Worm (Caenorhabditis elegans) whole organism, late embryonic: ENCODE measurements around the gene C27D6.1.
A peak's percentile ranks its signal among the peaks of the same experiment; 100 is the strongest.

ENCODE experiments used
- C08G9.2 ChIP-seq: sonication (generic microtip); optimal IDR thresholded peaks from 2 replicates; lab custom pipeline; 2016; ENCODE audit warnings: mild to moderate bottlenecking, missing genetic modification characterization, moderate library complexity, missing compliant biosample characterization
- K02D7.2 ChIP-seq: sonication (generic microtip); optimal IDR thresholded peaks from 2 replicates; lab custom pipeline; 2017; ENCODE audit warnings: mild to moderate bottlenecking, missing genetic modification characterization, missing compliant biosample characterization
- K09A11.1 ChIP-seq: sonication (generic microtip); optimal IDR thresholded peaks from 2 replicates; lab custom pipeline; 2017; ENCODE audit warnings: antibody characterized with exemption, mild to moderate bottlenecking, missing genetic modification characterization, missing compliant biosample characterization; ENCODE audit not compliant: insufficient read depth
- Y22D7AL.16 ChIP-seq: sonication (generic microtip); optimal IDR thresholded peaks from 2 replicates; lab custom pipeline; 2016; ENCODE audit warnings: missing genetic modification characterization, missing compliant biosample characterization
- ceh-18 ChIP-seq: sonication (generic microtip); optimal IDR thresholded peaks from 2 replicates; lab custom pipeline; 2016; ENCODE audit warnings: missing genetic modification characterization, missing compliant biosample characterization
- ceh-2 ChIP-seq: sonication (generic microtip); optimal IDR thresholded peaks from 2 replicates; lab custom pipeline; 2016; ENCODE audit warnings: missing genotype, missing genetic modification characterization, missing compliant biosample characterization
- ceh-22 ChIP-seq: sonication (generic microtip); optimal IDR thresholded peaks from 2 replicates; lab custom pipeline; 2017; ENCODE audit warnings: missing biosample characterization, missing genetic modification characterization
- ceh-30 ChIP-seq: fragments of 150-350 bp; optimal IDR thresholded peaks from 2 replicates; lab custom pipeline; 2014; ENCODE audit warnings: missing biosample characterization, missing genetic modification characterization
- ceh-45 ChIP-seq: fragments of 200-800 bp; sonication (Bioruptor generic); IDR thresholded peaks from 2 replicates; pipeline ENCODE4 v1.3.6; 2022; ENCODE audit warnings: missing genetic modification reagents, missing genetic modification characterization, missing compliant biosample characterization
- ceh-48 ChIP-seq: sonication (generic microtip); optimal IDR thresholded peaks from 2 replicates; lab custom pipeline; 2016; ENCODE audit warnings: missing genetic modification characterization, inconsistent platforms, missing compliant biosample characterization
- ceh-6 ChIP-seq: fragments of 200-800 bp; sonication (Bioruptor generic); optimal IDR thresholded peaks from 2 replicates; lab custom pipeline; 2018; ENCODE audit warnings: mild to moderate bottlenecking, missing genetic modification characterization, missing compliant biosample characterization
- ceh-9 ChIP-seq: sonication (generic microtip); optimal IDR thresholded peaks from 2 replicates; lab custom pipeline; 2016; ENCODE audit warnings: mild to moderate bottlenecking, missing genetic modification characterization, inconsistent platforms, missing compliant biosample characterization
- che-1 ChIP-seq: sonication (generic microtip); optimal IDR thresholded peaks from 2 replicates; lab custom pipeline; 2016; ENCODE audit warnings: mild to moderate bottlenecking, missing genetic modification characterization, missing compliant biosample characterization
- dve-1 ChIP-seq: sonication (generic microtip); optimal IDR thresholded peaks from 2 replicates; lab custom pipeline; 2017; ENCODE audit warnings: antibody characterized with exemption, mild to moderate bottlenecking, missing genetic modification characterization, missing compliant biosample characterization
- elt-2 ChIP-seq: sonication (generic microtip); optimal IDR thresholded peaks from 2 replicates; lab custom pipeline; 2016; ENCODE audit warnings: missing genetic modification reagents, missing genetic modification characterization, missing compliant biosample characterization
- elt-4 ChIP-seq: sonication (generic microtip); optimal IDR thresholded peaks from 2 replicates; lab custom pipeline; 2016; ENCODE audit warnings: missing genetic modification characterization, missing compliant biosample characterization
- ets-4 ChIP-seq: sonication (generic microtip); optimal IDR thresholded peaks from 2 replicates; lab custom pipeline; 2016; ENCODE audit warnings: missing genetic modification characterization, missing compliant biosample characterization
- eyg-1 ChIP-seq: sonication (generic microtip); optimal IDR thresholded peaks from 2 replicates; lab custom pipeline; 2016; ENCODE audit warnings: missing genotype, missing genetic modification characterization, missing compliant biosample characterization
- fax-1 ChIP-seq: sonication (generic microtip); optimal IDR thresholded peaks from 2 replicates; lab custom pipeline; 2016; ENCODE audit warnings: missing genotype, missing genetic modification characterization, missing compliant biosample characterization
- hlh-8 ChIP-seq: sonication (generic microtip); optimal IDR thresholded peaks from 2 replicates; lab custom pipeline; 2016; ENCODE audit warnings: missing genotype, missing genetic modification characterization, missing compliant biosample characterization
- lim-6 ChIP-seq: sonication (generic microtip); optimal IDR thresholded peaks from 2 replicates; lab custom pipeline; 2016; ENCODE audit warnings: missing genetic modification characterization, missing compliant biosample characterization
- madf-2 ChIP-seq: sonication (generic microtip); optimal IDR thresholded peaks from 2 replicates; lab custom pipeline; 2017; ENCODE audit warnings: missing genetic modification characterization, missing compliant biosample characterization
- odd-2 ChIP-seq: sonication (generic microtip); optimal IDR thresholded peaks from 2 replicates; lab custom pipeline; 2017; ENCODE audit warnings: antibody characterized with exemption, mild to moderate bottlenecking, missing genetic modification characterization, missing compliant biosample characterization
- pag-3 ChIP-seq: sonication (generic microtip); optimal IDR thresholded peaks from 2 replicates; lab custom pipeline; 2016; ENCODE audit warnings: missing compliant biosample characterization, missing genetic modification characterization, borderline replicate concordance
- pat-9 ChIP-seq: fragments of 200-800 bp; sonication (Bioruptor generic); optimal IDR thresholded peaks from 2 replicates; lab custom pipeline; 2018; ENCODE audit warnings: mild to moderate bottlenecking, missing genetic modification characterization, moderate library complexity, missing compliant biosample characterization
- pha-4 ChIP-seq: fragments of 150-350 bp; optimal IDR thresholded peaks from 2 replicates; lab custom pipeline; 2018; ENCODE audit warnings: missing biosample characterization, missing genetic modification reagents, missing genetic modification characterization
- pros-1 ChIP-seq: fragments of 150-350 bp; optimal IDR thresholded peaks from 2 replicates; lab custom pipeline; 2014; ENCODE audit warnings: missing biosample characterization, missing genetic modification reagents, missing genetic modification characterization
- sox-2 ChIP-seq: fragments of 200-800 bp; sonication (Bioruptor generic); IDR thresholded peaks from 2 replicates; pipeline ENCODE4 v1.3.6; 2022; ENCODE audit warnings: missing genetic modification reagents, missing genetic modification characterization, missing compliant biosample characterization
- syd-9 ChIP-seq: sonication (generic microtip); optimal IDR thresholded peaks from 2 replicates; lab custom pipeline; 2016; ENCODE audit warnings: mild to moderate bottlenecking, missing genetic modification characterization, moderate library complexity, missing compliant biosample characterization
- tbx-2 ChIP-seq: sonication (generic microtip); optimal IDR thresholded peaks from 2 replicates; lab custom pipeline; 2016; ENCODE audit warnings: missing genetic modification characterization, missing compliant biosample characterization
- tbx-7 ChIP-seq: sonication (generic microtip); optimal IDR thresholded peaks from 2 replicates; lab custom pipeline; 2016; ENCODE audit warnings: missing genotype, missing genetic modification characterization, missing compliant biosample characterization
- ttx-3 ChIP-seq: sonication (generic microtip); optimal IDR thresholded peaks from 2 replicates; lab custom pipeline; 2016; ENCODE audit warnings: missing genetic modification reagents, missing genetic modification characterization, missing compliant biosample characterization
- unc-3 ChIP-seq, 2 experiments: fragments of 200-800 bp in 1 of 2; sonication (Bioruptor generic) in 1 of 2; sonication (generic microtip) in 1 of 2; conservative IDR thresholded peaks in 1 of 2; optimal IDR thresholded peaks in 1 of 2; 2 replicates each; pipeline versions ENCODE4 v1.3.6 to Lab custom; 2016 to 2022; ENCODE audit warnings: missing compliant biosample characterization in 2 of 2, missing genetic modification characterization in 2 of 2, missing genetic modification reagents in 1 of 2
- unc-55 ChIP-seq: sonication (generic microtip); optimal IDR thresholded peaks from 2 replicates; lab custom pipeline; 2017; ENCODE audit warnings: missing biosample characterization, missing genetic modification reagents, missing genetic modification characterization
- ztf-16 ChIP-seq: sonication (generic microtip); optimal IDR thresholded peaks from 2 replicates; lab custom pipeline; 2017; ENCODE audit warnings: missing genetic modification characterization, missing compliant biosample characterization

The C27D6.1 gene

DNA sequence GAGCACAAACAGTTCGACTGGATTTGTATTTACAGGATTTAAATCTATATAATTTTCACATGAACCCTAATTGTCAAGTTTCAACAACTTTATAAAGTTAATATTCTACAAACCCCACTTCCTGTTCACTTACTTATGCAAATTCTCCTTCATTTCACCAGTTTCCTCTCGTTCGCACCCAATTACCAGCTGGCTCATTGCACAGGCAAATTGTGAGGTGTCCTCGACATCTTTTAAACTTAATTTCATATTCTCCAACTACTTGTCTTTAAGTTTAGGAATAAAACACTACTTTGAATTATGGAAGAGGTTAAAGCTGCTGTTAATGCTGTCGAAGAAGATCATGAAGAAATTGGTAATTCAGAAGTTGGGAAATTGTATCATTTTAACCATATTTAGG, at the start of gene C27D6.1:
TSS of gene C27D6.1 (plus strand) at position 301 of the 400 bp plus-strand sequence.
- TF ChIP-seq fax-1 (tag; lab: Kevin White, UChicago) (no peak), ttx-3 (tag; lab: Kevin White, UChicago) (no peak), che-1 (tag; lab: Kevin White, UChicago) (no peak), unc-55 (no peak), sox-2 (GFP tag; lab: Robert Waterston, UW) (no peak), elt-4 (tag; lab: Kevin White, UChicago) (no peak), ceh-18 (tag; lab: Kevin White, UChicago) (no peak), syd-9 (no peak), tbx-7 (tag; lab: Kevin White, UChicago) (no peak), ztf-16 (no peak), ceh-30 (tag; lab: Kevin White, UChicago) (no peak), ets-4 (no peak), ceh-48 (no peak), odd-2 (tag; lab: Kevin White, UChicago) (no peak), ceh-6 (GFP tag; lab: Kevin White, UChicago) (no peak)

DNA sequence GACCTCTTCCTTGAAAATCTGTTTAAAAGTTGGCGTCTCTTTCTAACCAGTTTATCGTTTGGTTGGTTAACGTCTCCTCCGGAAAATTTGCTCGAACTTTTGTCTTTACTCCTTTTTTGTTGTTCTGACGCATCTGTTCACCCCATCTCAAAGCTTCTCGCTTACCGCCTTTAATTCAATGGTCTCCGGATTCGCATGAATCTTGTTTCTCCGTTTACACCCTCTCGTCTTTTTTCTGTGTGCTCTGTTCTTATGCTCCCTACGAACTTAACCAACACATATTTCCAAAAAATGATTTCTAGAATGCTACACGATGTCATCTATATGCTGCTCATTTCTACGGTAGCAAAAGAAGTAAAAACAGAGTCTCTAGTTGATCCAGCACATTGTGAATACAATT, 42.5 kb upstream of the C27D6.1 start, which contains the start of gene lgc-56:
TSS of gene lgc-56 (plus strand) at position 301 of the 400 bp plus-strand sequence.
- no peak for TF ChIP-seq eyg-1
- TF ChIP-seq C08G9.2 (tag; lab: Kevin White, UChicago) = no peak
- no peak for TF ChIP-seq pha-4
- no peak for TF ChIP-seq ets-4
- no peak for TF ChIP-seq ceh-45
- no peak for TF ChIP-seq tbx-2 (tag; lab: Kevin White, UChicago)
- no peak for TF ChIP-seq ceh-6 (GFP tag; lab: Kevin White, UChicago)
- TF ChIP-seq pat-9 (tag; lab: Kevin White, UChicago) = no peak

DNA sequence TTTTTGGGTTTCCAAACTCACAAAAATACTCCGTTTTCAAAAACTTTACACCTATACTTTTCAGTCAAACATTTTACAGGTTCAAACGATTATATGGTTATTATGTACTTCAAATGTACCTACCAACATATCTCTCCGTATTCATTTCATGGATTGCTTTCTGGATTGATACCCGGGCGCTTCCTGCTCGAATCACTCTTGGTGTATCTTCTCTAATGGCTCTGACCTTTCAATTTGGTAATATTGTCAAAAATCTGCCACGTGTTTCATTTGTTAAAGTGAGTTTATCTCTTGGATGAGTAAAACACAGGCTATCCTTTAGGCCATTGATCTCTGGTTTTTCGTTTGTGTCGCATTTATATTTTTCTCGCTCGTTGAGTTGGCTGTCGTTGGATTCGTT, 40.8 kb upstream of the C27D6.1 start:
- TF ChIP-seq ceh-2 (no peak), sox-2 (GFP tag; lab: Robert Waterston, UW) (no peak), ztf-16 (no peak), hlh-8 (tag; lab: Kevin White, UChicago) (no peak), che-1 (tag; lab: Kevin White, UChicago) (no peak), K09A11.1 (no peak), pros-1 (tag; lab: Kevin White, UChicago) (no peak), lim-6 (tag; lab: Kevin White, UChicago) (no peak), unc-3 (GFP tag; conservative IDR thresholded peaks at IDR 0.05; lab: Robert Waterston, UW) (no peak), unc-3 (tag; optimal IDR thresholded peaks at IDR 0.05; lab: Kevin White, UChicago) (no peak), dve-1 (tag; lab: Kevin White, UChicago) (no peak), madf-2 (tag; lab: Kevin White, UChicago) (no peak), K02D7.2 (tag; lab: Kevin White, UChicago) (no peak), ceh-30 (tag; lab: Kevin White, UChicago) (no peak), Y22D7AL.16 (tag; lab: Kevin White, UChicago) (no peak), tbx-7 (tag; lab: Kevin White, UChicago) (no peak), ceh-6 (GFP tag; lab: Kevin White, UChicago) (no peak), ceh-9 (tag; lab: Kevin White, UChicago) (no peak)

DNA sequence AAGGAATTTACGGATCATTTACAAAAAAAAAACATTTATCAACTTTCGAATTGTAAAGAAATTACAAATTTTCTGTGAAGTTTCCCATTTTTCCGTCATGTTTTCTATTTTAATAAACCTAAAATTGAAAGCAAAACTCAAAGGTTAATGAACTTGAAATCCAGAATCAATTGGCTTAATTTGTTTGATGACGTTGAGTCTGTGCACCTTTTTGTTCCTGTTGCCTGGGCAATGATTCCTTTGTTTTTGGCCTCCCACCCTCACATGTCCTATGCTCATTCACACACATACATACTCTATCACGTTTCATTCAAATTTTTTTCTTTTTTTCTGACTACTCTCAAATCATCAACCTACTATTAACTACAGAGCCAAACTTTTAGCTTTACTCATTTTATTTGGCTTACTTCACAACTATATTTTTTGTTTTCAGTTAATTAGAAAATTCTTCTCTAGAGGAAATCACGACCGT, 36.2 kb upstream of the C27D6.1 start, which contains the start of gene F58A6.2:
TSS of gene F58A6.2 (plus strand) at position 422 of the 472 bp plus-strand sequence.
- no peak for TF ChIP-seq pag-3 (tag; lab: Kevin White, UChicago)

DNA sequence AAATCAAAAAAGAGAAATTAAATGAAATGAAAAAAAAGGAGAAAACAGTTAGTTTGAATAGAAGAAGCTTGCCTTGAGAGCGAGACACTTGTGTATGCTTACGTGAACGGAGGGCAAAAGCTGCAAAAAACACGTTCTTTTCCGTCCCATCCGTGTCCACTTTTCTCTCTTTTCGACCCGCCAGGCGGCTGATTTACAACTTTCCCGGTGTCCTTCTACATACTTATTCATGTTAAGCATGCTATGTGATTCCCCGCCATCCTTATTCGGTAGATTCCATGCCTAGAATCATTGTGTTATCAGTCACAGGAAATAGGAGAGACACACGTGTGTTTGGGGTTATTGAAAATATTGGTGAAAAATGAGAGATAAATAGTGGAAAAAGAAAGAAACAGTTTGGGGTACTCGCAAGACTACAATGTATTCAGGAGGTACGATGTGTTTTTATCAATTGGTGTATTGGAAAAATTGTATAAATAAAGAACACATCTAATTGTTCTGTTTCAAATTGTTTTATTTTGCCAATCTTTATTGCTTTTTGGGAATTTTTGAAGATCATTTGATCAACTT, 30.5 kb upstream of the C27D6.1 start, which contains the start of gene nas-29:
TSS of gene nas-29 (minus strand) at position 92 of the 570 bp plus-strand sequence.
- peak; percentile 65 for TF ChIP-seq elt-2
- no peak for TF ChIP-seq ceh-22 (tag; lab: Kevin White, UChicago)
